Worm (Caenorhabditis elegans) whole organism, L4 larva: ENCODE measurements around the gene arl-1.

Experiments
- F26F4.8 ChIP-seq: fragments of 200-800 bp; sonication (Bioruptor generic); conservative IDR thresholded peaks from 2 replicates; pipeline ENCODE4 v1.3.6; 2022; ENCODE audit warnings: missing genetic modification characterization, missing compliant biosample characterization
- T20F7.1 ChIP-seq: fragments of 200-800 bp; sonication (Bioruptor generic); optimal IDR thresholded peaks from 2 replicates; lab custom pipeline; 2018; ENCODE audit warnings: mild to moderate bottlenecking, missing genetic modification characterization, missing compliant biosample characterization
- T26A8.4 ChIP-seq: fragments of 200-800 bp; sonication (Bioruptor generic); IDR thresholded peaks from 2 replicates; pipeline ENCODE4 v1.3.6; 2022; ENCODE audit warnings: missing genetic modification characterization, missing compliant biosample characterization
- ama-1 ChIP-seq: fragments of 150-350 bp; optimal IDR thresholded peaks from 2 replicates; lab custom pipeline; 2014; ENCODE audit warnings: inconsistent platforms, mixed read lengths
- ceh-20 ChIP-seq: fragments of 200-800 bp; sonication (Bioruptor generic); IDR thresholded peaks from 2 replicates; pipeline ENCODE4 v1.3.6; 2022; ENCODE audit warnings: missing genetic modification reagents, missing genetic modification characterization, missing compliant biosample characterization
- daf-16 ChIP-seq, 3 experiments: sonication (generic microtip); optimal IDR thresholded peaks; 2 replicates each; lab custom pipeline; 2016 to 2017; ENCODE audit warnings: missing genetic modification characterization in 3 of 3, missing genetic modification reagents in 3 of 3, mild to moderate bottlenecking in 2 of 3, missing compliant biosample characterization in 2 of 3, missing biosample characterization in 1 of 3, moderate library complexity in 1 of 3
- dmd-6 ChIP-seq: fragments of 200-800 bp; sonication (Bioruptor generic); IDR thresholded peaks from 2 replicates; pipeline ENCODE4 v1.3.6; 2022; ENCODE audit warnings: missing genetic modification reagents, missing genetic modification characterization, missing compliant biosample characterization
- dve-1 ChIP-seq: sonication (generic microtip); optimal IDR thresholded peaks from 2 replicates; lab custom pipeline; 2017; ENCODE audit warnings: antibody characterized with exemption, mild to moderate bottlenecking, missing genetic modification characterization, missing compliant biosample characterization; ENCODE audit not compliant: insufficient read depth
- egl-43 ChIP-seq: fragments of 200-800 bp; sonication (Bioruptor generic); IDR thresholded peaks from 2 replicates; pipeline ENCODE4 v1.3.6; 2022; ENCODE audit warnings: missing genetic modification reagents, missing genetic modification characterization, missing compliant biosample characterization
- gei-8 ChIP-seq: fragments of 200-800 bp; sonication (Bioruptor generic); optimal IDR thresholded peaks from 2 replicates; lab custom pipeline; 2018; ENCODE audit warnings: mild to moderate bottlenecking, missing genetic modification characterization, missing compliant biosample characterization
- hlh-11 ChIP-seq: fragments of 200-800 bp; sonication (Bioruptor generic); optimal IDR thresholded peaks from 2 replicates; lab custom pipeline; 2018; ENCODE audit warnings: mild to moderate bottlenecking, missing genetic modification characterization, missing compliant biosample characterization
- hlh-30 ChIP-seq: sonication (generic microtip); optimal IDR thresholded peaks from 2 replicates; lab custom pipeline; 2017; ENCODE audit warnings: antibody characterized with exemption, mild to moderate bottlenecking, missing genetic modification characterization, missing compliant biosample characterization; ENCODE audit not compliant: insufficient read depth
- jun-1 ChIP-seq: fragments of 150-350 bp; optimal IDR thresholded peaks from 2 replicates; lab custom pipeline; 2014; ENCODE audit warnings: missing biosample characterization, missing genetic modification reagents, missing genetic modification characterization
- lin-1 ChIP-seq: fragments of 200-800 bp; sonication (Bioruptor generic); IDR thresholded peaks from 2 replicates; pipeline ENCODE4 v1.3.6; 2022; ENCODE audit warnings: missing genetic modification reagents, missing genetic modification characterization, missing compliant biosample characterization
- lin-38 ChIP-seq: fragments of 200-800 bp; sonication (Bioruptor generic); IDR thresholded peaks from 2 replicates; pipeline ENCODE4 v1.3.6; 2022; ENCODE audit warnings: missing genetic modification reagents, missing genetic modification characterization, missing compliant biosample characterization
- lsy-2 ChIP-seq, 2 experiments: fragments of 150-350 bp in 1 of 2; sonication (generic microtip) in 1 of 2; optimal IDR thresholded peaks; 2 replicates each; lab custom pipeline; 2014 to 2017; ENCODE audit warnings: missing biosample characterization in 2 of 2, missing genetic modification characterization in 2 of 2
- madf-5 ChIP-seq, 2 experiments: fragments of 200-800 bp; sonication (Bioruptor generic); IDR thresholded peaks; 2 replicates each; pipeline ENCODE4 v1.3.6; 2022; ENCODE audit warnings: missing compliant biosample characterization in 2 of 2, missing genetic modification characterization in 2 of 2
- mdl-1 ChIP-seq, 2 experiments: fragments of 150-350 bp in 1 of 2; sonication (generic microtip) in 1 of 2; optimal IDR thresholded peaks; 2 replicates each; lab custom pipeline; 2014 to 2017; ENCODE audit warnings: missing biosample characterization in 2 of 2, missing genetic modification characterization in 2 of 2
- mep-1 ChIP-seq: fragments of 150-350 bp; sonication (generic microtip); optimal IDR thresholded peaks from 3 replicates; lab custom pipeline; 2014; ENCODE audit warnings: missing biosample characterization, missing genetic modification characterization
- mxl-2 ChIP-seq: fragments of 200-800 bp; sonication (Bioruptor generic); conservative IDR thresholded peaks from 2 replicates; pipeline ENCODE4 v1.3.6; 2022; ENCODE audit warnings: missing genetic modification reagents, missing genetic modification characterization, missing compliant biosample characterization
- nhr-102 ChIP-seq: sonication (generic microtip); optimal IDR thresholded peaks from 2 replicates; lab custom pipeline; 2016; ENCODE audit warnings: mild to moderate bottlenecking, missing genetic modification characterization, moderate library complexity, missing compliant biosample characterization
- nhr-111 ChIP-seq: fragments of 200-800 bp; sonication (Bioruptor generic); optimal IDR thresholded peaks from 2 replicates; lab custom pipeline; 2018; ENCODE audit warnings: mild to moderate bottlenecking, missing genetic modification characterization, missing compliant biosample characterization
- nhr-28 ChIP-seq: fragments of 150-350 bp; optimal IDR thresholded peaks from 2 replicates; lab custom pipeline; 2014; ENCODE audit warnings: missing biosample characterization, missing genetic modification characterization
- nhr-42 ChIP-seq: fragments of 200-800 bp; sonication (Bioruptor generic); IDR thresholded peaks from 2 replicates; pipeline ENCODE4 v1.3.6; 2022; ENCODE audit warnings: missing genetic modification characterization, missing compliant biosample characterization
- nhr-48 ChIP-seq: sonication (generic microtip); optimal IDR thresholded peaks from 2 replicates; lab custom pipeline; 2016; ENCODE audit warnings: mild to moderate bottlenecking, missing genetic modification characterization, missing compliant biosample characterization
- nhr-6 ChIP-seq: fragments of 150-350 bp; optimal IDR thresholded peaks from 2 replicates; lab custom pipeline; 2014; ENCODE audit warnings: missing biosample characterization, missing genetic modification characterization
- nhr-77 ChIP-seq: fragments of 150-350 bp; optimal IDR thresholded peaks from 2 replicates; lab custom pipeline; 2014; ENCODE audit warnings: missing biosample characterization, missing genetic modification characterization
- php-3 ChIP-seq: fragments of 200-800 bp; sonication (Bioruptor generic); IDR thresholded peaks from 2 replicates; pipeline ENCODE4 v1.3.6; 2022; ENCODE audit warnings: missing genetic modification reagents, missing genetic modification characterization, missing compliant biosample characterization
- pqm-1 ChIP-seq: sonication (generic microtip); optimal IDR thresholded peaks from 2 replicates; lab custom pipeline; 2017; ENCODE audit warnings: missing biosample characterization, missing genetic modification characterization
- saeg-2 ChIP-seq: fragments of 200-800 bp; sonication (Bioruptor generic); IDR thresholded peaks from 2 replicates; pipeline ENCODE4 v1.3.6; 2022; ENCODE audit warnings: missing genetic modification reagents, missing genetic modification characterization, missing compliant biosample characterization
- sdz-12 ChIP-seq: fragments of 200-800 bp; sonication (Bioruptor generic); optimal IDR thresholded peaks from 2 replicates; lab custom pipeline; 2018; ENCODE audit warnings: mild to moderate bottlenecking, missing genetic modification characterization, missing compliant biosample characterization
- set-16 ChIP-seq: fragments of 200-800 bp; sonication (Bioruptor generic); IDR thresholded peaks from 2 replicates; pipeline ENCODE4 v1.3.6; 2022; ENCODE audit warnings: missing genetic modification reagents, missing genetic modification characterization, missing compliant biosample characterization
- tra-1 ChIP-seq: fragments of 200-800 bp; sonication (Bioruptor generic); IDR thresholded peaks from 2 replicates; pipeline ENCODE4 v1.3.6; 2022; ENCODE audit warnings: missing genetic modification reagents, missing genetic modification characterization, missing compliant biosample characterization
- unc-130 ChIP-seq: sonication (generic microtip); optimal IDR thresholded peaks from 2 replicates; lab custom pipeline; 2016; ENCODE audit warnings: missing genetic modification reagents, missing genetic modification characterization, missing compliant biosample characterization
- unc-62 ChIP-seq, 3 experiments: fragments of 150-350 bp in 1 of 3; sonication (generic microtip); optimal IDR thresholded peaks in 2 of 3; peaks in 1 of 3; 1 replicate in 1 of 3; 2 replicates in 2 of 3; lab custom pipeline; 2014 to 2017; ENCODE audit warnings: missing biosample characterization in 3 of 3, missing genetic modification characterization in 3 of 3, missing genetic modification reagents in 3 of 3, missing genotype in 1 of 3
- zfp-3 ChIP-seq: fragments of 200-800 bp; sonication (Bioruptor generic); conservative IDR thresholded peaks from 2 replicates; pipeline ENCODE4 v1.3.6; 2022; ENCODE audit warnings: missing genetic modification reagents, missing genetic modification characterization, missing compliant biosample characterization

Gene arl-1

DNA sequence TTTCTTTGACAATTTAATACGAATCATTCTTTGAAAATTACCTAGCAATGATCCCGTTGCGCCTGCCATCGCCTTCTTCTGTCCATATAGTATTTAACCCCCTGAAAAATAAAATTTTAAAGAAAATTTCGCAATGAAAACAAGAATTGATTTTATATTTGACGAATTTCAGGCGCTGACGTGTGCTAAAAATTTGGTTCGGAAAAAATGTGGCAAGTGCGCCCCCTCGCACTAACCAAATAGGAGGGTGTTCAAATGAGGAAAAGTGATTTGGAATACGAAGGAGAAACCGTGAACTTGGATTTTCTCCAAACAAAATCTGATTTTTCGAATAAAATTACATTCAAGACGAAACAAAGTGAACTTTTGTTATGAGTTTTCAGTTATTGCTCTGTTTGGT, 15.8 kb upstream of the arl-1 start, which contains the start of gene stc-1 (continued):
- no peak for TF ChIP-seq hlh-30
- no peak for TF ChIP-seq daf-16 (GFP tag; optimal IDR thresholded peaks at IDR 0.05; lab: Kevin White, UChicago)
- TF ChIP-seq daf-16 (tag; optimal IDR thresholded peaks at IDR 0.05; lab: Kevin White, UChicago) = peak; percentile 33
- peak; percentile 20 for TF ChIP-seq pqm-1
- TF ChIP-seq madf-5 (GFP tag; IDR thresholded peaks at IDR 0.05; lab: Robert Waterston, UW) = no peak

DNA sequence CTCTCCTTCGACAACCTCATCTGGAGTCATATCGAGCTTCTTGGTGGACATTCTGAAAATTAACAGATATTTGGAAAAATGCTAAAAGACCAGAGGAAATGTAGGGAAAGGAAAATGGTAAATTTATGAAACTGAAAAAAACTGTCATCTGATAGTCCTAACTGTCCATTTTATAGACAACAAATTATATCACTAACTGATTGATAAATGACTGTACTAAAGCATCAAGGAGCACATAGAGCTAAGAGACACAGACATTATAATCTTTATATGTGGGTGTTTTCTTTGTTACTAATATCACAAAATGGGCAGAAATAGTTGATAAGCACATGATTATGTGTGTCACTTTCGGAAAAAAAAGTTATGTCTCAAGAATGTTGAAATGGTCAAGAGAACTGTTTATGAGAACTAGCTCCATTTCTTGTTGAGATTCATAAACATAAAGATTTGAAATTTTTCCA, 15.0 kb upstream of the arl-1 start, which contains the start of gene F54C9.3:
Gene F54C9.3, minus strand, starts transcription at position 51 of the 461 bp plus-strand sequence.
- TF ChIP-seq nhr-28 (tag; lab: Kevin White, UChicago) (peak; percentile 95), pqm-1 (peak; percentile 91), daf-16 (GFP tag; optimal IDR thresholded peaks at IDR 0.05; lab: Kevin White, UChicago) (peak in 1 of 2 experiments; percentile 14), daf-16 (tag; optimal IDR thresholded peaks at IDR 0.05; lab: Kevin White, UChicago) (peak; percentile 84), tra-1 (GFP tag; lab: Robert Waterston, UW) (peak; percentile 75; the same call in 1 of the 2 replicates), jun-1 (peak; percentile 67), nhr-48 (tag; lab: Kevin White, UChicago) (peak; percentile 30), ama-1 (lab: Kevin White, UChicago) (peak; percentile 25), T20F7.1 (GFP tag; lab: Kevin White, UChicago) (peak; percentile 48), hlh-11 (peak; percentile 82), unc-130 (GFP tag; lab: Kevin White, UChicago) (no peak), gei-8 (GFP tag; lab: Kevin White, UChicago) (no peak), lin-1 (peak; percentile 62), nhr-102 (tag; lab: Kevin White, UChicago) (peak; percentile 3), mdl-1 (tag; optimal IDR thresholded peaks at IDR 0.05; lab: Kevin White, UChicago) (no peak), lin-38 (GFP tag; lab: Robert Waterston, UW) (peak; percentile 16), mxl-2 (GFP tag; lab: Robert Waterston, UW) (no peak), dmd-6 (peak; percentile 92), lsy-2 (tag; optimal IDR thresholded peaks at IDR 0.05; lab: Kevin White, UChicago) (peak in 1 of 2 experiments; percentile 35), ceh-20 (GFP tag; lab: Robert Waterston, UW) (peak; percentile 96), dve-1 (peak; percentile 92), php-3 (GFP tag; lab: Robert Waterston, UW) (peak; percentile 99), nhr-77 (tag; lab: Kevin White, UChicago) (peak; percentile 93), mep-1 (tag; lab: Kevin White, UChicago) (peak; percentile 68), hlh-30 (peak; percentile 50), nhr-6 (tag; lab: Kevin White, UChicago) (no peak), nhr-42 (GFP tag; lab: Robert Waterston, UW) (no peak)
- TF ChIP-seq, all 104 proteins: peak for 20

DNA sequence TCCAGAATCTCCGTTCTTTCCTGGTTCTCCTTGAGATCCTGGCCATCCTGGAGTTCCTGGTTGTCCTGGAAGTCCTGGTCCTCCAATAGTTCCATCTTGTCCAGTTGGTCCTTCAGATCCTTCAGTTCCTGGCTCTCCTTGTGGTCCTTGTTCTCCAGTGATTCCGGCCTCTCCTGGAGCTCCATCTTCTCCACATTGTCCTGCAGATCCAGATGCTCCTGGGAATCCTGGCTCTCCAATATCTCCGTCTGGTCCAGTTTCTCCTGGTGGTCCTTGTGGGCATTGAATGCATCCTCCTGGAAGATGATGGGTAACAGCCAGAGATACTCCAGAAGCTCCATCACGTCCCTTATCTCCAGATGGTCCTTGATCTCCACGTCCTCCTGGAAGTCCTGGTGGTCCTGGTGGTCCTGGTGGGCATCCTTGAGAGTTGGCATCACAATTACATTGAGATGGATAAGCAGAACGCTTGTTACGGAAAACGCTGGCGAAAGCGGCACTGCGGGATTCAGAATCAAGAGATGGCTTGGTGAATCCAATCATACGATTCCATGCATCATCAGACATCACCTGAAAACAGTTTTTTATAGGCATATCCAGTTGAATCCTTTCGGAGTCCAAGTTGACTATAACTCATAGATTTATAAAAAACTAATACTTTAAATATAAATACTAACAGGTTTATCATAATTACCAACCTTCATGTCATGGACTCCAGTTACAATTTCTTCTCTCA, 13.4 kb upstream of the arl-1 start:
- no peak for TF ChIP-seq sdz-12 (GFP tag; lab: Kevin White, UChicago)
- TF ChIP-seq set-16 (GFP tag; lab: Robert Waterston, UW) = peak; percentile 63
- 0 out of 2 replicates have a peak, but pooled peaks have one; percentile 19 for TF ChIP-seq saeg-2 (GFP tag; lab: Robert Waterston, UW)
- TF ChIP-seq T26A8.4 (GFP tag; lab: Robert Waterston, UW) = peak; percentile 53; the same call in 1 of the 2 replicates
- TF ChIP-seq F26F4.8 = no peak
- TF ChIP-seq T20F7.1 (GFP tag; lab: Kevin White, UChicago) = no peak
- TF ChIP-seq zfp-3 (GFP tag; lab: Robert Waterston, UW) = no peak
- TF ChIP-seq mdl-1 (tag; optimal IDR thresholded peaks at IDR 0.05; lab: Kevin White, UChicago) = no peak
- no peak for TF ChIP-seq nhr-111
- 0 out of 2 replicates have a peak, but pooled peaks have one; percentile 69 for TF ChIP-seq egl-43 (GFP tag; lab: Robert Waterston, UW)
- TF ChIP-seq unc-62 (GFP tag; optimal IDR thresholded peaks at IDR 0.05 in 1 of 2; lab: Kevin White, UChicago) = peak in 1 of 2 experiments; percentile 69
- no peak for TF ChIP-seq unc-62 (tag; optimal IDR thresholded peaks at IDR 0.05; lab: Kevin White, UChicago)
- TF ChIP-seq tra-1 (GFP tag; lab: Robert Waterston, UW) = no peak
